Worm (Caenorhabditis elegans) whole organism, late embryonic: ENCODE results near the gene T26E4.18.

Experiments
- ceh-18 ChIP-seq: sonication (generic microtip); optimal IDR thresholded peaks from 2 replicates; lab custom pipeline; 2016; ENCODE audit warnings: missing genetic modification characterization, missing compliant biosample characterization
- rnt-1 ChIP-seq: sonication (generic microtip); optimal IDR thresholded peaks from 2 replicates; lab custom pipeline; 2016; ENCODE audit warnings: missing genetic modification characterization, missing compliant biosample characterization

DNA sequence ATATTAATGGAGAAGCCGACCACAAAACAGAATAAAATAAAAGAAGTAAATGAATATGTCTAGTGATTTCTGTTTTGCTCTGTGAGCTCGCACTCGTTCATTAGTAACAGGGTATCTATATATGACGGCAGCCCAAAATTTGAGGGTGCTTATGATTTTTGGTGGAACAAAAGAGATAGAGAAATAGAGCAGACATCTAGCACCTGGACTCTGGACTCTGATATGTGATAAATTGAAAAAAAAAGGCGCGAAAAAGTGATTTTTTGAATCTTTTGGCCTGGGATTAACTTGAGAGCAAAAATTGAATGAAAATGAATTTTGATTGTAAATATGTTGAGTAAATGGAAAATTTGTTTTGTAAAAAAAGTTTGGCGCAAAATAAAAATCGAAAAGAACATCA is 27.0 kb downstream of the T26E4.18 start, which contains the start of gene nhr-283:
- no peak for TF ChIP-seq rnt-1 (tag; lab: Kevin White, UChicago)
- TF ChIP-seq ceh-18 (tag; lab: Kevin White, UChicago): no peak
